Fruit fly (Drosophila melanogaster): ENCODE measurements around the gene nst.

nst gene

DNA sequence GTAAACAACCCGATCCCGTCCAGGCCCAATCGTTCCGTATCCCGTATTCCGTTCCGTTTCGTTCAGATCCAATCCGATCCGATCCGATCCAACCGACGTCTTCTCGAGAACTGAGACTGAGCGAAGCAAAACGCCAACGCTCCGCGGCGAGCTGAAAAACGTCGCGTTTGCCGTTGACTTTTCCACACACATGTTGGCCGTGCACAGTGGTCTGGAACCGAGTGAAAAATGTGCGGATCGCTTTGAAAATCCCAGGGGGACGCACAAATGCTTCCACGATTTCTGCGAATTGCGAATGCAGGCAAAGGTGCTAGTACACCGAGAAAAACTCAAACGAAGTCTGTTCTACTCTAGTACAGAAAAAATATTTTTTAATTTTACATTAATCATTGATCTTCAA is 45.0 kb downstream of the nst start, which contains the start of gene CG10663 (continued):
- TF ChIP-seq Eip75B (GFP tag; optimal IDR thresholded peaks at IDR 0.05) (peak; percentile 13), eg (GFP tag; IDR thresholded peaks at IDR 0.05) (no peak; the same call in 1 of the 3 replicates), CG1621 (tag; optimal IDR thresholded peaks at IDR 0.05) (no peak), CG7368 (GFP tag; optimal IDR thresholded peaks at IDR 0.05) (no peak), ss (GFP tag; optimal IDR thresholded peaks at IDR 0.05) (no peak), CG34406 (GFP tag; optimal IDR thresholded peaks at IDR 0.05) (peak; percentile 1), CG8632 (GFP tag; optimal IDR thresholded peaks at IDR 0.05) (no peak), CG6792 (GFP tag; optimal IDR thresholded peaks at IDR 0.05) (no peak), dac (GFP tag; optimal IDR thresholded peaks at IDR 0.05) (no peak), Hr38 (GFP tag; optimal IDR thresholded peaks at IDR 0.05) (no peak), esn (GFP tag; optimal IDR thresholded peaks at IDR 0.05) (peak; percentile 1)

DNA sequence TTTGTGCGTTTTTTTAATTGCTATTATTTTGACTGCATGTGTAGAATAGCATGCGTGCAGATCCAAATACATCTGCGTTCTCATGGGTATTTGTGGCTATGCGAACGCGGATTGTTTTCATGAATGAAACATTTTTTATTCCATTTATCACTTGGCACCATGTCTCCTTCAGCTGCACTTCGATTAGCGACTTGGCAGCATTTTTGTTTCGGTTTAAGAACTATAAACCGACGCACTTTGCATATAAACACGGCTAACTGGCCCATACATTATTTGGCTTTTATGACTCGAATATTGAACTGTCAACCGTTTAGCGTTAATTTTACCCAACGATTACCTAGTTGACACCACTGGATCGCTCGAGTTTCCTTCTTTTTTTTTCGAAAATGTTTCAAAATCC is 45.5 kb downstream of the nst start:
- TF ChIP-seq CG6808 (GFP tag; optimal IDR thresholded peaks at IDR 0.05) (peak; percentile 91), CG6276 (GFP tag; optimal IDR thresholded peaks at IDR 0.05) (no peak), Ets96B (tag; optimal IDR thresholded peaks at IDR 0.05) (no peak), CG1621 (tag; optimal IDR thresholded peaks at IDR 0.05) (no peak), fkh (GFP tag; optimal IDR thresholded peaks at IDR 0.05) (no peak), CG10631 (GFP tag; optimal IDR thresholded peaks at IDR 0.05) (no peak), Lpt (GFP tag; optimal IDR thresholded peaks at IDR 0.05) (no peak), CG11294 (GFP tag; IDR thresholded peaks at IDR 0.05) (no peak), Eip78C (GFP tag) (peak; percentile 24), CG15336 (GFP tag; IDR thresholded peaks at IDR 0.05) (no peak), fd85E (GFP tag; optimal IDR thresholded peaks at IDR 0.05) (no peak), CG10669 (GFP tag; optimal IDR thresholded peaks at IDR 0.05) (no peak), salr (GFP tag; optimal IDR thresholded peaks at IDR 0.05) (no peak), ss (GFP tag; optimal IDR thresholded peaks at IDR 0.05) (no peak), CG9139 (GFP tag; optimal IDR thresholded peaks at IDR 0.05) (no peak), CG8319 (GFP tag; optimal IDR thresholded peaks at IDR 0.05) (no peak), CG3919 (GFP tag; optimal IDR thresholded peaks at IDR 0.05) (no peak), fd59A (GFP tag; optimal IDR thresholded peaks at IDR 0.05) (no peak), eg (GFP tag; IDR thresholded peaks at IDR 0.05) (0 out of 3 replicates have a peak, but pooled peaks have one; percentile 23)

DNA sequence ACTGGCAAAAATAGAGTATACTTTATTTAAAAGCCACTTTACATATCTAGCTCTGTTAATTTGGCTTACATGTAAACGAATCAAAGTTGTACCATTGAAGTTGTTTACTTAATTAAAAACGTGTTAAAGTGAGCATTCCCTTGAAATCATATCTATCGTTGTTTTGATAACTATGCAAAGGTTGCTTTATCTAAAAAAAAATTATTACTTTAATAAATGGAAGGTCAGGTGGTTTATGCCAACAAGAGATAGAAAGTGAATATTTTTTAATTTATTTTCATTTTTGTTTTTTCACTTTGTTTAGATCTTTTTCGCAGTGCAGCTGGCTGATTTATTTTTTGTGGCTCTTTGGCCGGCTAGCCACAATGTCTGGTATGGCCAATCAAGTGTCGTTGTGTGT is 47.1 kb downstream of the nst start:
- TF ChIP-seq CG31627 (GFP tag; optimal IDR thresholded peaks at IDR 0.05): peak; percentile 29
- TF ChIP-seq achi (GFP tag; optimal IDR thresholded peaks at IDR 0.05): peak; percentile 77
- peak; percentile 46 for TF ChIP-seq CG6792 (GFP tag; optimal IDR thresholded peaks at IDR 0.05)
- TF ChIP-seq fkh (GFP tag; optimal IDR thresholded peaks at IDR 0.05): no peak
- TF ChIP-seq CG3032 (tag; optimal IDR thresholded peaks at IDR 0.05): peak; percentile 67
- peak; percentile 22 for TF ChIP-seq Sox102F (GFP tag; optimal IDR thresholded peaks at IDR 0.05)
- peak; percentile 91 for TF ChIP-seq CG15336 (GFP tag; IDR thresholded peaks at IDR 0.05)
- TF ChIP-seq eg (GFP tag; IDR thresholded peaks at IDR 0.05): peak; percentile 88
- TF ChIP-seq svp (GFP tag): no peak
- TF ChIP-seq salr (GFP tag; optimal IDR thresholded peaks at IDR 0.05): peak in 1 of 2 experiments; percentile 85
- TF ChIP-seq dac (GFP tag; optimal IDR thresholded peaks at IDR 0.05): peak; percentile 76
- peak in 1 of 2 experiments; percentile 9 for TF ChIP-seq ss (GFP tag; optimal IDR thresholded peaks at IDR 0.05)
- TF ChIP-seq CG11294 (GFP tag; IDR thresholded peaks at IDR 0.05): peak; percentile 73
- peak; percentile 28 for TF ChIP-seq CG16779 (tag; optimal IDR thresholded peaks at IDR 0.05)
- TF ChIP-seq net (GFP tag; optimal IDR thresholded peaks at IDR 0.05): peak; percentile 85
- peak; percentile 54 for TF ChIP-seq esn (GFP tag; optimal IDR thresholded peaks at IDR 0.05)
- peak; percentile 83 for TF ChIP-seq OdsH (GFP tag; optimal IDR thresholded peaks at IDR 0.05)
- TF ChIP-seq Hr38 (GFP tag; optimal IDR thresholded peaks at IDR 0.05): no peak
- peak; percentile 18 for TF ChIP-seq CG10669 (GFP tag; optimal IDR thresholded peaks at IDR 0.05)
- peak; percentile 5 for TF ChIP-seq Sox15 (GFP tag; optimal IDR thresholded peaks at IDR 0.05)
- no peak for TF ChIP-seq Ets21C (GFP tag; optimal IDR thresholded peaks at IDR 0.05)
- TF ChIP-seq topi (GFP tag; optimal IDR thresholded peaks at IDR 0.05): peak; percentile 51
- peak; percentile 49 for TF ChIP-seq dsx (GFP tag; optimal IDR thresholded peaks at IDR 0.05; ENCODE audit: poor library complexity, severe bottlenecking)
- peak; percentile 93 for TF ChIP-seq Eip78C (GFP tag)
- TF ChIP-seq vri (GFP tag; optimal IDR thresholded peaks at IDR 0.05): peak; percentile 7
- TF ChIP-seq CG9139 (GFP tag; optimal IDR thresholded peaks at IDR 0.05): peak; percentile 7
- peak; percentile 79 for TF ChIP-seq acj6 (GFP tag; optimal IDR thresholded peaks at IDR 0.05)
- peak; percentile 55 for TF ChIP-seq fd59A (GFP tag; optimal IDR thresholded peaks at IDR 0.05)
- peak; percentile 90 for TF ChIP-seq CG6276 (GFP tag; optimal IDR thresholded peaks at IDR 0.05)
- TF ChIP-seq CG7368 (GFP tag; optimal IDR thresholded peaks at IDR 0.05): peak; percentile 9
- TF ChIP-seq cyc (GFP tag; optimal IDR thresholded peaks at IDR 0.05): peak; percentile 30
- TF ChIP-seq CG4318 (GFP tag; optimal IDR thresholded peaks at IDR 0.05): peak; percentile 84
- TF ChIP-seq CG3919 (GFP tag; optimal IDR thresholded peaks at IDR 0.05): peak; percentile 69
- TF ChIP-seq CG8319 (GFP tag; optimal IDR thresholded peaks at IDR 0.05): peak; percentile 42
- no peak for TF ChIP-seq CG6854 (GFP tag; optimal IDR thresholded peaks at IDR 0.05)
- TF ChIP-seq CG10631 (GFP tag; optimal IDR thresholded peaks at IDR 0.05): peak; percentile 74
- TF ChIP-seq spab (GFP tag; optimal IDR thresholded peaks at IDR 0.05): peak; percentile 40
